Fruit fly (Drosophila melanogaster) whole organism, prepupa: ENCODE results near the gene moody.

Experiments used
- Blimp-1 ChIP-seq: fragments of 200-800 bp; sonication (Bioruptor generic); optimal IDR thresholded peaks from 3 replicates; lab custom pipeline; 2017; ENCODE audit warnings: missing biosample characterization, missing genetic modification characterization, mild to moderate bottlenecking, moderate library complexity, missing genetic modification reagents
- CG10631 ChIP-seq: fragments of 200-800 bp; sonication (Bioruptor generic); optimal IDR thresholded peaks from 2 replicates; lab custom pipeline; 2016; ENCODE audit warnings: missing biosample characterization, missing genetic modification characterization
- CG10669 ChIP-seq: fragments of 200-800 bp; sonication (Bioruptor generic); optimal IDR thresholded peaks from 3 replicates; lab custom pipeline; 2018; ENCODE audit warnings: missing biosample characterization, mild to moderate bottlenecking, missing genetic modification characterization, moderate library complexity
- CG11294 ChIP-seq: fragments of 200-800 bp; sonication (Bioruptor generic); IDR thresholded peaks from 2 replicates; pipeline ENCODE4 v1.3.6; 2022; ENCODE audit warnings: missing biosample characterization, missing genetic modification characterization
- CG11902 ChIP-seq: fragments of 200-800 bp; sonication (Bioruptor generic); optimal IDR thresholded peaks from 3 replicates; lab custom pipeline; 2016; ENCODE audit warnings: missing biosample characterization, missing genetic modification characterization
- CG15336 ChIP-seq: fragments of 200-800 bp; sonication (Bioruptor generic); IDR thresholded peaks from 2 replicates; pipeline ENCODE4 v1.3.6; 2022; ENCODE audit warnings: missing biosample characterization, missing genetic modification characterization
- CG1621 ChIP-seq: fragments of 200-800 bp; sonication (Bioruptor generic); optimal IDR thresholded peaks from 3 replicates; lab custom pipeline; 2018; ENCODE audit warnings: missing biosample characterization, mild to moderate bottlenecking, missing genetic modification characterization
- CG16779 ChIP-seq: fragments of 200-800 bp; sonication (Bioruptor generic); optimal IDR thresholded peaks from 3 replicates; lab custom pipeline; 2017; ENCODE audit warnings: missing biosample characterization, mild to moderate bottlenecking, missing genetic modification characterization
- CG3032 ChIP-seq: fragments of 200-800 bp; optimal IDR thresholded peaks from 2 replicates; lab custom pipeline; 2019; ENCODE audit warnings: missing biosample characterization, mild to moderate bottlenecking, missing genetic modification characterization, moderate library complexity
- CG34406 ChIP-seq: fragments of 200-800 bp; sonication (Bioruptor generic); optimal IDR thresholded peaks from 3 replicates; lab custom pipeline; 2016; ENCODE audit warnings: missing biosample characterization, missing genetic modification characterization
- CG3919 ChIP-seq: fragments of 200-800 bp; sonication (Bioruptor generic); optimal IDR thresholded peaks from 3 replicates; lab custom pipeline; 2016; ENCODE audit warnings: missing biosample characterization, missing genetic modification characterization
- CG6163 ChIP-seq: fragments of 200-800 bp; sonication (Bioruptor generic); IDR thresholded peaks from 3 replicates; pipeline ENCODE4 v1.3.6; 2022; ENCODE audit warnings: missing biosample characterization, missing genetic modification characterization
- CG6276 ChIP-seq: fragments of 200-800 bp; sonication (Bioruptor generic); optimal IDR thresholded peaks from 2 replicates; lab custom pipeline; 2017; ENCODE audit warnings: missing biosample characterization, mild to moderate bottlenecking, missing genetic modification characterization
- CG6792 ChIP-seq: fragments of 200-800 bp; sonication (Bioruptor generic); optimal IDR thresholded peaks from 3 replicates; lab custom pipeline; 2016; ENCODE audit warnings: missing biosample characterization, missing genetic modification characterization
- CG6808 ChIP-seq: fragments of 200-800 bp; sonication (Bioruptor generic); optimal IDR thresholded peaks from 3 replicates; lab custom pipeline; 2017; ENCODE audit warnings: missing biosample characterization, missing genetic modification characterization, mild to moderate bottlenecking, moderate library complexity, missing genetic modification reagents
- CG6854 ChIP-seq: fragments of 200-800 bp; sonication (Bioruptor generic); optimal IDR thresholded peaks from 2 replicates; lab custom pipeline; 2017; ENCODE audit warnings: missing biosample characterization, mild to moderate bottlenecking, missing genetic modification characterization
- CG7368 ChIP-seq: fragments of 200-800 bp; sonication (Bioruptor generic); optimal IDR thresholded peaks from 3 replicates; lab custom pipeline; 2016; ENCODE audit warnings: missing biosample characterization, missing genetic modification characterization
- CG8119 ChIP-seq: fragments of 200-800 bp; sonication (Bioruptor generic); IDR thresholded peaks from 3 replicates; pipeline ENCODE4 v1.3.6; 2022; ENCODE audit warnings: missing biosample characterization, missing genetic modification characterization
- CG8319 ChIP-seq: fragments of 200-800 bp; sonication (Bioruptor generic); optimal IDR thresholded peaks from 3 replicates; lab custom pipeline; 2016; ENCODE audit warnings: missing biosample characterization, missing genetic modification characterization
- CG8632 ChIP-seq: fragments of 200-800 bp; sonication (Bioruptor generic); optimal IDR thresholded peaks from 3 replicates; lab custom pipeline; 2016; ENCODE audit warnings: missing biosample characterization, missing genetic modification characterization
- CG9139 ChIP-seq: fragments of 200-800 bp; sonication (Bioruptor generic); optimal IDR thresholded peaks from 3 replicates; lab custom pipeline; 2017; ENCODE audit warnings: missing biosample characterization, mild to moderate bottlenecking, missing genetic modification characterization
- Eip75B ChIP-seq: fragments of 200-800 bp; sonication (Bioruptor generic); optimal IDR thresholded peaks from 3 replicates; lab custom pipeline; 2016; ENCODE audit warnings: missing biosample characterization, missing genetic modification characterization
- Eip78C ChIP-seq: fragments of 200-800 bp; sonication (Bioruptor generic); peaks from one replicate; lab custom pipeline; 2016; ENCODE audit warnings: missing biosample characterization, missing genetic modification characterization
- Eip93F ChIP-seq: fragments of 200-800 bp; sonication (Bioruptor generic); optimal IDR thresholded peaks from 2 replicates; lab custom pipeline; 2016; ENCODE audit warnings: missing biosample characterization, mild to moderate bottlenecking, missing genetic modification characterization
- Ets21C ChIP-seq: fragments of 200-800 bp; sonication (Bioruptor generic); optimal IDR thresholded peaks from 3 replicates; lab custom pipeline; 2016; ENCODE audit warnings: missing biosample characterization, missing genetic modification characterization
- Ets96B ChIP-seq: fragments of 200-800 bp; optimal IDR thresholded peaks from 2 replicates; lab custom pipeline; 2019; ENCODE audit warnings: missing biosample characterization, mild to moderate bottlenecking, missing genetic modification characterization, moderate library complexity
- Hr39 ChIP-seq: fragments of 200-800 bp; sonication (Bioruptor generic); optimal IDR thresholded peaks from 2 replicates; lab custom pipeline; 2016; ENCODE audit warnings: missing biosample characterization, missing genetic modification characterization
- Hr4 ChIP-seq: fragments of 200-800 bp; sonication (Bioruptor generic); optimal IDR thresholded peaks from 3 replicates; lab custom pipeline; 2016; ENCODE audit warnings: missing biosample characterization, missing genetic modification characterization
- Lpt ChIP-seq: fragments of 200-800 bp; sonication (Bioruptor generic); optimal IDR thresholded peaks from 3 replicates; lab custom pipeline; 2016; ENCODE audit warnings: missing biosample characterization, missing genetic modification characterization
- OdsH ChIP-seq: fragments of 200-800 bp; sonication (Bioruptor generic); optimal IDR thresholded peaks from 3 replicates; lab custom pipeline; 2016; ENCODE audit warnings: missing biosample characterization, missing genetic modification characterization
- Smox ChIP-seq: fragments of 200-800 bp; sonication (Bioruptor generic); optimal IDR thresholded peaks from 3 replicates; lab custom pipeline; 2016; ENCODE audit warnings: missing biosample characterization, missing genetic modification characterization
- Sox102F ChIP-seq: fragments of 200-800 bp; sonication (Bioruptor generic); optimal IDR thresholded peaks from 2 replicates; lab custom pipeline; 2016; ENCODE audit warnings: missing biosample characterization, mild to moderate bottlenecking, missing genetic modification characterization
- Sox15 ChIP-seq: fragments of 200-800 bp; sonication (Bioruptor generic); optimal IDR thresholded peaks from 3 replicates; lab custom pipeline; 2016; ENCODE audit warnings: missing biosample characterization, missing genetic modification characterization
- acj6 ChIP-seq: fragments of 200-800 bp; sonication (Bioruptor generic); optimal IDR thresholded peaks from 3 replicates; lab custom pipeline; 2016; ENCODE audit warnings: missing biosample characterization, missing genetic modification characterization
- dac ChIP-seq: fragments of 200-800 bp; sonication (Bioruptor generic); optimal IDR thresholded peaks from 2 replicates; lab custom pipeline; 2017; ENCODE audit warnings: missing biosample characterization, mild to moderate bottlenecking, missing genetic modification characterization
- eg ChIP-seq: fragments of 200-800 bp; sonication (Bioruptor generic); IDR thresholded peaks from 3 replicates; pipeline ENCODE4 v1.3.6; 2022; ENCODE audit warnings: missing biosample characterization, missing genetic modification characterization
- fd59A ChIP-seq: fragments of 200-800 bp; sonication (Bioruptor generic); optimal IDR thresholded peaks from 2 replicates; lab custom pipeline; 2017; ENCODE audit warnings: missing biosample characterization, mild to moderate bottlenecking, missing genetic modification characterization, missing genetic modification reagents
- fd85E ChIP-seq: fragments of 200-800 bp; sonication (Bioruptor generic); optimal IDR thresholded peaks from 3 replicates; lab custom pipeline; 2016; ENCODE audit warnings: missing biosample characterization, missing genetic modification characterization
- fkh ChIP-seq: fragments of 200-800 bp; sonication (Bioruptor generic); optimal IDR thresholded peaks from 3 replicates; lab custom pipeline; 2017; ENCODE audit warnings: missing biosample characterization, mild to moderate bottlenecking, missing genetic modification characterization, moderate library complexity
- lz ChIP-seq: fragments of 200-800 bp; sonication (Bioruptor generic); optimal IDR thresholded peaks from 3 replicates; lab custom pipeline; 2016; ENCODE audit warnings: missing biosample characterization, missing genetic modification characterization
- net ChIP-seq: fragments of 200-800 bp; sonication (Bioruptor generic); optimal IDR thresholded peaks from 3 replicates; lab custom pipeline; 2016; ENCODE audit warnings: missing biosample characterization, missing genetic modification characterization
- pdm3 ChIP-seq: fragments of 200-800 bp; sonication (Bioruptor generic); optimal IDR thresholded peaks from 3 replicates; lab custom pipeline; 2016; ENCODE audit warnings: missing biosample characterization, missing genetic modification characterization
- salr ChIP-seq, 2 experiments: fragments of 200-800 bp; sonication (Bioruptor generic); optimal IDR thresholded peaks; 3 replicates each; lab custom pipeline; 2016 to 2018; ENCODE audit warnings: missing biosample characterization in 2 of 2, missing genetic modification characterization in 2 of 2, mild to moderate bottlenecking in 1 of 2
- ss ChIP-seq, 2 experiments: fragments of 200-800 bp; sonication (Bioruptor generic); optimal IDR thresholded peaks; 2 replicates in 1 of 2; 3 replicates in 1 of 2; lab custom pipeline; 2017 to 2018; ENCODE audit warnings: mild to moderate bottlenecking in 2 of 2, missing biosample characterization in 2 of 2, missing genetic modification characterization in 2 of 2, moderate library complexity in 1 of 2
- topi ChIP-seq: fragments of 200-800 bp; sonication (Bioruptor generic); optimal IDR thresholded peaks from 3 replicates; lab custom pipeline; 2016; ENCODE audit warnings: missing biosample characterization, missing genetic modification characterization

The moody gene

dm6 chrX:2041981-2042847, 7.7 kb downstream of the moody start, which contains the start of the genes Actn and usp (continued):
- TF ChIP-seq CG15336 (GFP tag; lab: Robert Waterston, UW), result peak; percentile 54
- TF ChIP-seq dac (GFP tag; lab: Kevin White, UChicago), result no peak
- no peak for TF ChIP-seq fd59A (GFP tag; lab: Kevin White, UChicago)
- TF ChIP-seq CG8632, result no peak
- TF ChIP-seq CG11902 (GFP tag; lab: Kevin White, UChicago), result no peak
- no peak for TF ChIP-seq CG7368
- peak; percentile 6 for TF ChIP-seq Ets96B (tag; lab: Kevin White, UChicago)
- TF ChIP-seq Eip75B (GFP tag; lab: Kevin White, UChicago), result no peak
- peak; percentile 11 for TF ChIP-seq fkh (GFP tag; lab: Kevin White, UChicago)
- peak; percentile 32 for TF ChIP-seq topi (GFP tag; lab: Kevin White, UChicago)
- no peak for TF ChIP-seq Blimp-1 (GFP tag; lab: Kevin White, UChicago)
- peak; percentile 8 for TF ChIP-seq CG1621 (tag; lab: Kevin White, UChicago)
- peak; percentile 21 for TF ChIP-seq CG6792 (GFP tag; lab: Kevin White, UChicago)
- peak; percentile 63 for TF ChIP-seq CG6854 (GFP tag; lab: Kevin White, UChicago)
- TF ChIP-seq Smox (GFP tag; lab: Kevin White, UChicago), result peak; percentile 45
- TF ChIP-seq lz (GFP tag; lab: Kevin White, UChicago), result peak; percentile 32
- peak; percentile 44 for TF ChIP-seq CG16779 (tag; lab: Kevin White, UChicago)
- TF ChIP-seq eg (GFP tag; lab: Robert Waterston, UW), result peak; percentile 49; the same call in 2 of the 3 replicates

- TF ChIP-seq Sox102F, result peak; percentile 62
- TF ChIP-seq CG11294 (GFP tag; lab: Robert Waterston, UW), result no peak; the same call in 1 of the 2 replicates
- peak; percentile 70 for TF ChIP-seq CG10631 (GFP tag; lab: Kevin White, UChicago)
- TF ChIP-seq Eip93F (GFP tag; lab: Kevin White, UChicago), result no peak
- TF ChIP-seq CG6854 (GFP tag; lab: Kevin White, UChicago), result no peak
- TF ChIP-seq CG34406 (GFP tag; lab: Kevin White, UChicago), result peak; percentile 64
- peak; percentile 5 to 40 for TF ChIP-seq salr (GFP tag; optimal IDR thresholded peaks at IDR 0.05; lab: Kevin White, UChicago)
- TF ChIP-seq CG8632, result peak; percentile 42
- peak; percentile 76 for TF ChIP-seq pdm3 (GFP tag; lab: Kevin White, UChicago)
- peak; percentile 61 for TF ChIP-seq CG8319
- TF ChIP-seq Sox15 (GFP tag; lab: Kevin White, UChicago), result peak; percentile 65
- peak; percentile 43 for TF ChIP-seq net
- TF ChIP-seq dac (GFP tag; lab: Kevin White, UChicago), result peak; percentile 3
- peak; percentile 71 for TF ChIP-seq OdsH (GFP tag; lab: Kevin White, UChicago)
- TF ChIP-seq Hr4 (GFP tag; lab: Kevin White, UChicago), result peak; percentile 64
- TF ChIP-seq fd85E, result no peak
- peak; percentile 64 for TF ChIP-seq CG6808 (GFP tag; lab: Kevin White, UChicago)
- peak; percentile 72 for TF ChIP-seq Ets21C
- TF ChIP-seq Blimp-1 (GFP tag; lab: Kevin White, UChicago), result no peak
- peak; percentile 42 for TF ChIP-seq CG1621 (tag; lab: Kevin White, UChicago)
- TF ChIP-seq CG6276 (GFP tag; lab: Kevin White, UChicago), result peak; percentile 54
- TF ChIP-seq CG8119, result 0 out of 3 replicates have a peak, but pooled peaks have one; percentile 32
- TF ChIP-seq CG3032, result peak; percentile 69
- TF ChIP-seq lz (GFP tag; lab: Kevin White, UChicago), result peak; percentile 84
- no peak; the same call in 2 of the 3 replicates for TF ChIP-seq CG6163 (GFP tag; lab: Robert Waterston, UW)
- peak; percentile 63 for TF ChIP-seq CG3919 (GFP tag; lab: Kevin White, UChicago)
- peak; percentile 43 for TF ChIP-seq Ets96B (tag; lab: Kevin White, UChicago)
- peak; percentile 7 to 45 for TF ChIP-seq ss (GFP tag; optimal IDR thresholded peaks at IDR 0.05; lab: Kevin White, UChicago)
- peak; percentile 43 for TF ChIP-seq fd59A (GFP tag; lab: Kevin White, UChicago)
- peak; percentile 66 for TF ChIP-seq acj6 (GFP tag; lab: Kevin White, UChicago)
- peak; percentile 88 for TF ChIP-seq Eip78C (GFP tag; lab: Kevin White, UChicago)
- peak; percentile 43 for TF ChIP-seq CG9139 (GFP tag; lab: Kevin White, UChicago)
- TF ChIP-seq CG10669, result peak; percentile 46
- TF ChIP-seq Lpt (GFP tag; lab: Kevin White, UChicago), result no peak
- TF ChIP-seq Smox (GFP tag; lab: Kevin White, UChicago), result peak; percentile 74
- peak; percentile 75 for TF ChIP-seq Hr39 (GFP tag; lab: Kevin White, UChicago)
Observed at dm6 chrX:2041312-2041918, 8.5 kb downstream of the moody start, which contains the start of gene CG4313. TSS of gene CG4313 (plus strand) at chrX:2041868.
